Fruit fly (Drosophila melanogaster) whole organism, wandering third instar larva: ENCODE data around the gene CG46310.

Experiments
- Dfd ChIP-seq: fragments of >200 bp; optimal IDR thresholded peaks from 2 replicates; lab custom pipeline; 2017; ENCODE audit warnings: missing biosample characterization, missing genetic modification characterization
- Hr78 ChIP-seq: fragments of >200 bp; optimal IDR thresholded peaks from 2 replicates; lab custom pipeline; 2017; ENCODE audit warnings: missing biosample characterization, missing genetic modification characterization
- Hr83 ChIP-seq: fragments of 200-300 bp; sonication (Bioruptor generic); optimal IDR thresholded peaks from 2 replicates; lab custom pipeline; 2016; ENCODE audit warnings: missing biosample characterization, mild to moderate bottlenecking, missing genetic modification characterization, moderate library complexity; ENCODE audit not compliant: poor library complexity, severe bottlenecking
- brk ChIP-seq: fragments of 200-800 bp; sonication (Bioruptor generic); optimal IDR thresholded peaks from 2 replicates; lab custom pipeline; 2016; ENCODE audit warnings: missing biosample characterization, mild to moderate bottlenecking, missing genetic modification characterization
- dmrt93B ChIP-seq: fragments of 200-800 bp; sonication (Bioruptor generic); optimal IDR thresholded peaks from 2 replicates; lab custom pipeline; 2018; ENCODE audit warnings: missing biosample characterization, mild to moderate bottlenecking, missing genetic modification characterization
- ey ChIP-seq: fragments of 200-800 bp; sonication (Bioruptor generic); optimal IDR thresholded peaks from 2 replicates; lab custom pipeline; 2016; ENCODE audit warnings: missing biosample characterization, missing genetic modification characterization
- foxo ChIP-seq, 2 experiments: fragments of 200-800 bp; sonication (Bioruptor generic); optimal IDR thresholded peaks; 2 replicates in 1 of 2; 3 replicates in 1 of 2; lab custom pipeline; 2016 to 2017; ENCODE audit warnings: missing biosample characterization in 2 of 2, missing genetic modification characterization in 2 of 2
- lola ChIP-seq: fragments of >200 bp; optimal IDR thresholded peaks from 2 replicates; lab custom pipeline; 2017; ENCODE audit warnings: missing biosample characterization, missing genetic modification characterization
- pan ChIP-seq: fragments of >200 bp; optimal IDR thresholded peaks from 2 replicates; lab custom pipeline; 2017
- psq ChIP-seq: fragments of 200-800 bp; sonication (Bioruptor generic); optimal IDR thresholded peaks from 3 replicates; lab custom pipeline; 2017; ENCODE audit warnings: missing biosample characterization, mild to moderate bottlenecking, missing genetic modification characterization, moderate library complexity
- rgr ChIP-seq: fragments of 200-800 bp; sonication (Bioruptor generic); optimal IDR thresholded peaks from 3 replicates; lab custom pipeline; 2016; ENCODE audit warnings: missing biosample characterization, mild to moderate bottlenecking, missing genetic modification characterization
- tai ChIP-seq: sonication (Bioruptor generic); optimal IDR thresholded peaks from 2 replicates; lab custom pipeline; 2016; ENCODE audit warnings: missing biosample characterization, missing genetic modification characterization
- usp ChIP-seq: fragments of >200 bp; optimal IDR thresholded peaks from 2 replicates; lab custom pipeline; 2017; ENCODE audit warnings: missing biosample characterization, missing genetic modification characterization
- woc ChIP-seq: sonication (Bioruptor generic); optimal IDR thresholded peaks from 2 replicates; lab custom pipeline; 2016; ENCODE audit warnings: missing biosample characterization, mild to moderate bottlenecking, missing genetic modification characterization

- TF ChIP-seq dmrt93B (GFP tag; lab: Kevin White, UChicago) (no peak), Hr83 (GFP tag; lab: Kevin White, UChicago) (peak; percentile 23), foxo (GFP tag; optimal IDR thresholded peaks at IDR 0.05; lab: Kevin White, UChicago) (peak in 1 of 2 experiments; percentile 19), usp (GFP tag; lab: Kevin White, UChicago) (no peak), tai (GFP tag; lab: Kevin White, UChicago) (no peak), psq (GFP tag; lab: Kevin White, UChicago) (no peak), lola (no peak), Hr78 (GFP tag; lab: Kevin White, UChicago) (no peak), brk (GFP tag; lab: Kevin White, UChicago) (no peak), ey (GFP tag; lab: Kevin White, UChicago) (peak; percentile 0), rgr (peak; percentile 1), Dfd (no peak), woc (GFP tag; lab: Kevin White, UChicago) (no peak), pan (lab: Kevin White, UChicago) (no peak)
These were observed 36.9 kb downstream of the CG46310 start for dm6 chr3R:23210243-23211215.
